Worm (Caenorhabditis elegans): ENCODE results near the gene hir-1.

Gene hir-1

DNA sequence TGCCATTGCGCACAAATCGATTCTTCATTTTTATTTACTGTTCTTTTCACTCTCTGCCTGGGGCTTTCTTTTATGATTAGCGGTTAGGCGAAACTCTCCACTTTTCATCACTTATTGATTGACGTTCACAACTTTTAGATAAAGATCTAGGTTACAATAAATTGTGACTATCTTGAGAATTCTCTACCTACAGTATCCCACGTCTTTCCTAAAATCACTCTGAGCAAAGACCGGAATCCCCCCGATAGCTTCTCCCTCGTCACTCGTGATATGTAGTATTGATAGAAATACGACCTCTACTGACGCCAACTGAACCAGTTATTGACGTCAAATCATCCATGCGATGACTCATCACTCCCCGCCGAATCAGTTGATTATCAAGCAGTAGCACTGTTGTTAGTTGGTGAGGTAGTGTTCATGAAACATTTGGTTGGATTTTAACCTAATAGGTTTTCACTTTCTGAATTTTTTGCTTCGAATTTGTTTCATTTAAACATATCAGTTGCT is at the start of gene hir-1:
Gene hir-1 (plus strand): TSS at position 405 of the 507 bp plus-strand sequence.
- TF ChIP-seq ceh-9 (tag; optimal IDR thresholded peaks at IDR 0.05) (no peak), unc-39 (tag; optimal IDR thresholded peaks at IDR 0.05) (no peak), nhr-76 (tag; optimal IDR thresholded peaks at IDR 0.05) (no peak), ceh-28 (tag; optimal IDR thresholded peaks at IDR 0.05) (peak; percentile 18), pha-4 (tag; optimal IDR thresholded peaks at IDR 0.05) (peak; percentile 18), tbx-2 (tag; optimal IDR thresholded peaks at IDR 0.05) (no peak), jun-1 (tag; optimal IDR thresholded peaks at IDR 0.05) (peak; percentile 74), eor-1 (tag; optimal IDR thresholded peaks at IDR 0.05) (no peak), nhr-23 (tag; optimal IDR thresholded peaks at IDR 0.05) (no peak), skn-1 (tag; optimal IDR thresholded peaks at IDR 0.05) (no peak), nhr-28 (tag; optimal IDR thresholded peaks at IDR 0.05) (no peak), egl-5 (tag; optimal IDR thresholded peaks at IDR 0.05) (no peak), elt-1 (tag; optimal IDR thresholded peaks at IDR 0.05) (no peak), ZK546.5 (tag; optimal IDR thresholded peaks at IDR 0.05) (no peak), lin-15B (tag; optimal IDR thresholded peaks at IDR 0.05) (no peak), mml-1 (tag; optimal IDR thresholded peaks at IDR 0.05) (no peak), pqm-1 (tag; optimal IDR thresholded peaks at IDR 0.05) (no peak), ceh-16 (tag; optimal IDR thresholded peaks at IDR 0.05) (no peak), sea-2 (GFP tag; optimal IDR thresholded peaks at IDR 0.05) (no peak), daf-12 (tag; optimal IDR thresholded peaks at IDR 0.05) (no peak), ceh-82 (tag; optimal IDR thresholded peaks at IDR 0.05) (no peak), elt-2 (tag; optimal IDR thresholded peaks at IDR 0.05) (no peak), lsy-12 (tag; optimal IDR thresholded peaks at IDR 0.05) (no peak), fkh-2 (tag; optimal IDR thresholded peaks at IDR 0.05) (no peak), nhr-12 (tag; optimal IDR thresholded peaks at IDR 0.05) (no peak), nhr-25 (tag; optimal IDR thresholded peaks at IDR 0.05) (peak; percentile 53), nhr-237 (tag; optimal IDR thresholded peaks at IDR 0.05) (no peak), R02D3.7 (tag; optimal IDR thresholded peaks at IDR 0.05) (no peak)

DNA sequence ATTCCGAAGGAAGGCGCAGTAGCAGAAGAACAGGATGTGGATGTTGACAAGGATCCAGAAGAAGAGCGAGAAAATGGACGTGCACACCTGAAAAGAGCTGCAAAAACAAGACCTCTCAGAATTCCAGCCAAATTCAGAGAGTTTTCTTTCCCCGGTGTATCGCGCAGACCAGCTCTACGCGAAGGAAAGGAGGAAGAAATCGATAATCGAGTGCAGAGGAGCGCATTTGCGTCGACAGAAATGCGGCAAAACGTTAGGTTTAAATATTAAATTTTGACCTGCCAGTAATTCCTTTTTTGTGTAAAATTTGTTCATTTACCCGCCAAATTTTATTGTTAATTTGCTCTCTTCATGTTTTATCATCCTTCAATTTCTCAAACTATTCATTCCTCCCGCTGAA is 44.2 kb upstream of the hir-1 start:
- no peak for TF ChIP-seq mdl-1 (tag; optimal IDR thresholded peaks at IDR 0.05)
- TF ChIP-seq ceh-9 (tag; optimal IDR thresholded peaks at IDR 0.05) = no peak
- TF ChIP-seq sea-2 (GFP tag; optimal IDR thresholded peaks at IDR 0.05) = no peak
- TF ChIP-seq ceh-28 (tag; optimal IDR thresholded peaks at IDR 0.05) = no peak
- no peak for TF ChIP-seq ceh-82 (tag; optimal IDR thresholded peaks at IDR 0.05)
- no peak for TF ChIP-seq lin-39 (tag; optimal IDR thresholded peaks at IDR 0.05)
- no peak for TF ChIP-seq nhr-237 (tag; optimal IDR thresholded peaks at IDR 0.05)
- no peak for TF ChIP-seq lin-15B (tag; optimal IDR thresholded peaks at IDR 0.05)
- TF ChIP-seq nhr-43 (tag; optimal IDR thresholded peaks at IDR 0.05; ENCODE audit: poor library complexity, severe bottlenecking) = no peak
- no peak for TF ChIP-seq egl-27 (tag; optimal IDR thresholded peaks at IDR 0.05)
- TF ChIP-seq pqm-1 (tag; optimal IDR thresholded peaks at IDR 0.05) = no peak
- no peak for TF ChIP-seq unc-39 (tag; optimal IDR thresholded peaks at IDR 0.05)
- no peak for TF ChIP-seq nhr-11 (tag; optimal IDR thresholded peaks at IDR 0.05)
- TF ChIP-seq fkh-2 (tag; optimal IDR thresholded peaks at IDR 0.05) = no peak
- no peak for TF ChIP-seq zag-1 (tag; optimal IDR thresholded peaks at IDR 0.05)
- no peak for TF ChIP-seq elt-3 (tag; optimal IDR thresholded peaks at IDR 0.05)
- TF ChIP-seq ZK546.5 (tag; optimal IDR thresholded peaks at IDR 0.05) = no peak
- TF ChIP-seq ztf-4 (tag; optimal IDR thresholded peaks at IDR 0.05) = no peak

DNA sequence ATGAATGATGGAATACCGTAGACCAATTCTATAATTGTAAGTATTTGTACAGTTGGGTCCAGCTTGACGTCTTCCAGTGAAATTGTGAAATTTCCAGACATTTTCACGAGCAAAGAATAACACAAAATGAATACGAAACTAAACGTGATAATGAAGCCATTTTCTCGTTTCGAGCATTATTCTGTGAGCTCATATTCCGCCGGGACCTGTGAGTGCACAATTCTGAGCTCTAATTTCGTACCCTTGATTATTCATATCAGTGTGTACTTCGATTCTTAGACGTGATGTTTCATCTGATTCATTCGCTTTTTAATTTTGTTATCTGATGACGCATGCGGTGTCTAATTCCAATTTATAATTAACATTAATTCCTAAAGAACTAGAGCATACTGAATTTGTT is 39.6 kb upstream of the hir-1 start, which contains the start of gene srg-66:
Gene srg-66 (minus strand): TSS at position 101 of the 400 bp plus-strand sequence.
- TF ChIP-seq pha-4 (tag; optimal IDR thresholded peaks at IDR 0.05) (no peak), nhr-23 (tag; optimal IDR thresholded peaks at IDR 0.05) (no peak), ZK546.5 (tag; optimal IDR thresholded peaks at IDR 0.05) (no peak), elt-1 (tag; optimal IDR thresholded peaks at IDR 0.05) (no peak), egl-27 (tag; optimal IDR thresholded peaks at IDR 0.05) (no peak), nhr-76 (tag; optimal IDR thresholded peaks at IDR 0.05) (no peak), daf-12 (tag; optimal IDR thresholded peaks at IDR 0.05) (no peak), mml-1 (tag; optimal IDR thresholded peaks at IDR 0.05) (no peak), egl-5 (tag; optimal IDR thresholded peaks at IDR 0.05) (no peak), nhr-43 (tag; optimal IDR thresholded peaks at IDR 0.05; ENCODE audit: poor library complexity, severe bottlenecking) (no peak), elt-2 (tag; optimal IDR thresholded peaks at IDR 0.05) (no peak), aly-2 (tag; optimal IDR thresholded peaks at IDR 0.05) (no peak), ama-1 (optimal IDR thresholded peaks at IDR 0.05) (no peak), eor-1 (tag; optimal IDR thresholded peaks at IDR 0.05) (no peak), ceh-82 (tag; optimal IDR thresholded peaks at IDR 0.05) (no peak), nfya-1 (tag; optimal IDR thresholded peaks at IDR 0.05; ENCODE audit: insufficient read depth) (no peak), fkh-2 (tag; optimal IDR thresholded peaks at IDR 0.05) (no peak), jun-1 (tag; optimal IDR thresholded peaks at IDR 0.05) (no peak)

Measured in whole organism, L3 larva.